Fruit fly (Drosophila melanogaster) whole organism, embryonic: ENCODE results near the gene BNIP3.

Experiments used
- Bdp1 ChIP-seq: fragments of 200-800 bp; sonication (Bioruptor generic); optimal IDR thresholded peaks from 3 replicates; lab custom pipeline; 2016; ENCODE audit warnings: missing biosample characterization, missing genetic modification characterization
- CG10274 ChIP-seq: fragments of 200-800 bp; sonication (Bioruptor generic); optimal IDR thresholded peaks from 3 replicates; lab custom pipeline; 2017; ENCODE audit warnings: missing biosample characterization, mild to moderate bottlenecking, missing genetic modification characterization
- CG14710 ChIP-seq: fragments of 200-800 bp; sonication (Bioruptor generic); optimal IDR thresholded peaks from 3 replicates; lab custom pipeline; 2019; ENCODE audit warnings: missing biosample characterization, mild to moderate bottlenecking, missing genetic modification characterization, moderate library complexity
- CG17361 ChIP-seq: fragments of 200-800 bp; sonication (Bioruptor generic); IDR thresholded peaks from 3 replicates; pipeline ENCODE4 v1.3.6; 2022; ENCODE audit warnings: missing biosample characterization, missing genetic modification characterization
- CG18262 ChIP-seq: fragments of 200-800 bp; optimal IDR thresholded peaks from 3 replicates; lab custom pipeline; 2019; ENCODE audit warnings: missing biosample characterization, mild to moderate bottlenecking, missing genetic modification characterization, moderate library complexity
- CG2129 ChIP-seq: fragments of 200-800 bp; sonication (Bioruptor generic); IDR thresholded peaks from 2 replicates; pipeline ENCODE4 v1.3.6; 2022; ENCODE audit warnings: missing biosample characterization, missing genetic modification characterization; ENCODE audit not compliant: partially characterized antibody
- CG42726 ChIP-seq: fragments of 200-800 bp; sonication (Bioruptor generic); IDR thresholded peaks from 2 replicates; pipeline ENCODE4 v1.3.6; 2022; ENCODE audit warnings: missing biosample characterization, missing genetic modification characterization; ENCODE audit not compliant: partially characterized antibody
- CG4360 ChIP-seq: fragments of 200-800 bp; sonication (Bioruptor generic); IDR thresholded peaks from 2 replicates; pipeline ENCODE4 v1.3.6; 2022; ENCODE audit warnings: missing biosample characterization, missing genetic modification characterization
- Vsx1 ChIP-seq: fragments of 200-800 bp; sonication (Bioruptor generic); optimal IDR thresholded peaks from 2 replicates; lab custom pipeline; 2017; ENCODE audit warnings: missing biosample characterization, mild to moderate bottlenecking, missing genetic modification characterization, missing genetic modification reagents
- caup ChIP-seq: fragments of 200-800 bp; sonication (Bioruptor generic); optimal IDR thresholded peaks from 3 replicates; lab custom pipeline; 2017; ENCODE audit warnings: missing biosample characterization, mild to moderate bottlenecking, missing genetic modification characterization, moderate library complexity; ENCODE audit not compliant: severe bottlenecking
- disco-r ChIP-seq: fragments of 200-800 bp; sonication (Bioruptor generic); optimal IDR thresholded peaks from 2 replicates; lab custom pipeline; 2016; ENCODE audit warnings: missing biosample characterization, missing genetic modification characterization
- ind ChIP-seq: fragments of 200-800 bp; sonication (Bioruptor generic); optimal IDR thresholded peaks from 3 replicates; lab custom pipeline; 2016; ENCODE audit warnings: missing biosample characterization, missing genetic modification characterization
- sc ChIP-seq, 3 experiments: fragments of >200 bp in 2 of 3; fragments of 200-800 bp in 1 of 3; sonication (Bioruptor generic) in 1 of 3; optimal IDR thresholded peaks; 2 replicates in 2 of 3; 3 replicates in 1 of 3; lab custom pipeline; 2017; ENCODE audit warnings: mild to moderate bottlenecking in 1 of 3, missing biosample characterization in 1 of 3, missing genetic modification characterization in 1 of 3, missing genetic modification reagents in 1 of 3

dm6 chr3L:20533409-20533808, 14.2 kb upstream of the BNIP3 start, which contains the start of gene CG13250:
- TF ChIP-seq CG17361, result no peak
- no peak for TF ChIP-seq CG10274 (GFP tag; lab: Kevin White, UChicago)
- no peak for TF ChIP-seq Vsx1
- TF ChIP-seq sc (optimal IDR thresholded peaks at IDR 0.05; lab: Kevin White, UChicago), result no peak
- TF ChIP-seq sc (GFP tag; optimal IDR thresholded peaks at IDR 0.05; lab: Kevin White, UChicago), result no peak
- TF ChIP-seq CG2129 (GFP tag; lab: Robert Waterston, UW), result no peak
- no peak for TF ChIP-seq CG14710
- TF ChIP-seq CG18262 (tag; lab: Kevin White, UChicago), result no peak
- TF ChIP-seq disco-r (GFP tag; lab: Kevin White, UChicago), result no peak
- TF ChIP-seq Bdp1 (GFP tag; lab: Kevin White, UChicago), result no peak
- TF ChIP-seq CG4360 (GFP tag; lab: Robert Waterston, UW), result no peak
- TF ChIP-seq caup (GFP tag; lab: Kevin White, UChicago), result no peak
- TF ChIP-seq CG42726 (GFP tag; lab: Robert Waterston, UW), result no peak
- no peak for TF ChIP-seq ind (GFP tag; lab: Kevin White, UChicago)
